Worm (Caenorhabditis elegans): ENCODE data around the gene ncx-7.

- TF ChIP-seq hrde-1 (tag; optimal IDR thresholded peaks at IDR 0.05; ENCODE audit: borderline replicate concordance) (no peak), lag-1 (GFP tag; IDR thresholded peaks at IDR 0.05) (no peak), ceh-100 (GFP tag; IDR thresholded peaks at IDR 0.05) (no peak), tbp1 (GFP tag; optimal IDR thresholded peaks at IDR 0.05) (no peak), snpc-4 (GFP tag; optimal IDR thresholded peaks at IDR 0.05) (no peak), snpc-4 (tag; optimal IDR thresholded peaks at IDR 0.05) (no peak), unc-62 (GFP tag; optimal IDR thresholded peaks at IDR 0.05) (no peak), rpc-1 (optimal IDR thresholded peaks at IDR 0.05) (no peak), rpc-1 (tag; optimal IDR thresholded peaks at IDR 0.05) (no peak), ama-1 (optimal IDR thresholded peaks at IDR 0.05) (no peak), ama-1 (GFP tag; optimal IDR thresholded peaks at IDR 0.05) (no peak), atf-7 (tag; optimal IDR thresholded peaks at IDR 0.05) (no peak), xnd-1 (tag; optimal IDR thresholded peaks at IDR 0.05) (no peak), mel-28 (tag; optimal IDR thresholded peaks at IDR 0.05; ENCODE audit: borderline replicate concordance) (no peak), ccch-3 (GFP tag; optimal IDR thresholded peaks at IDR 0.05) (no peak), mxl-1 (tag; optimal IDR thresholded peaks at IDR 0.05) (no peak)
These were observed 41.3 kb downstream of the ncx-7 start, which contains the start of gene ugt-60 for ce11 chrIII:9678819-9679218.

Measured in whole organism, young adult.